Worm (Caenorhabditis elegans) whole organism, L1 larva: ENCODE results near the gene C03H5.7.
A peak's percentile ranks its signal among the peaks of the same experiment; 100 is the strongest.

ENCODE experiments used
- aly-2 ChIP-seq: fragments of 150-350 bp; optimal IDR thresholded peaks from 2 replicates; lab custom pipeline; 2014; ENCODE audit warnings: missing biosample characterization, missing genetic modification characterization
- ceh-8 ChIP-seq: fragments of 200-800 bp; sonication (Bioruptor generic); optimal IDR thresholded peaks from 2 replicates; lab custom pipeline; 2018; ENCODE audit warnings: mild to moderate bottlenecking, missing genetic modification characterization, moderate library complexity, missing compliant biosample characterization
- ceh-82 ChIP-seq, 3 experiments: fragments of 150-350 bp in 1 of 3; sonication (generic microtip) in 2 of 3; optimal IDR thresholded peaks; 2 replicates each; lab custom pipeline; 2014 to 2017; ENCODE audit warnings: missing biosample characterization in 3 of 3, missing genetic modification characterization in 3 of 3
- ceh-88 ChIP-seq: fragments of 200-800 bp; sonication (Bioruptor generic); IDR thresholded peaks from 2 replicates; pipeline ENCODE4 v1.3.6; 2022; ENCODE audit warnings: missing genetic modification characterization, missing compliant biosample characterization
- ces-1 ChIP-seq: fragments of 150-350 bp; optimal IDR thresholded peaks from 2 replicates; lab custom pipeline; 2014; ENCODE audit warnings: missing biosample characterization, missing genetic modification reagents, missing genetic modification characterization
- dsc-1 ChIP-seq: sonication (generic microtip); optimal IDR thresholded peaks from 2 replicates; lab custom pipeline; 2016; ENCODE audit warnings: mild to moderate bottlenecking, missing genetic modification characterization, missing compliant biosample characterization
- egl-13 ChIP-seq: sonication (generic microtip); optimal IDR thresholded peaks from 2 replicates; lab custom pipeline; 2016; ENCODE audit warnings: missing genotype, missing genetic modification reagents, missing genetic modification characterization, missing compliant biosample characterization
- egl-27 ChIP-seq, 2 experiments: fragments of 150-350 bp in 1 of 2; sonication (generic microtip); optimal IDR thresholded peaks; 3 replicates each; lab custom pipeline; 2017 to 2018; ENCODE audit warnings: missing biosample characterization in 2 of 2, missing genetic modification characterization in 2 of 2, missing genetic modification reagents in 2 of 2
- fkh-10 ChIP-seq: sonication (generic microtip); optimal IDR thresholded peaks from 2 replicates; lab custom pipeline; 2017; ENCODE audit warnings: missing biosample characterization, missing genetic modification reagents, missing genetic modification characterization
- fos-1 ChIP-seq: fragments of 150-350 bp; optimal IDR thresholded peaks from 2 replicates; lab custom pipeline; 2014; ENCODE audit warnings: missing biosample characterization, missing genetic modification characterization
- hlh-4 ChIP-seq: sonication (generic microtip); optimal IDR thresholded peaks from 2 replicates; lab custom pipeline; 2016; ENCODE audit warnings: mild to moderate bottlenecking, missing genetic modification characterization, missing compliant biosample characterization
- irx-1 ChIP-seq: sonication (generic microtip); optimal IDR thresholded peaks from 2 replicates; lab custom pipeline; 2016; ENCODE audit warnings: missing genetic modification characterization, missing compliant biosample characterization
- isw-1 ChIP-seq: fragments of 200-800 bp; sonication (Bioruptor generic); IDR thresholded peaks from 2 replicates; pipeline ENCODE4 v1.3.6; 2022; ENCODE audit warnings: missing genetic modification characterization, missing compliant biosample characterization
- jun-1 ChIP-seq: fragments of 150-350 bp; optimal IDR thresholded peaks from 2 replicates; lab custom pipeline; 2014; ENCODE audit warnings: missing biosample characterization, missing genetic modification reagents, missing genetic modification characterization
- lin-14 ChIP-seq: fragments of 200-800 bp; sonication (Bioruptor generic); optimal IDR thresholded peaks from 2 replicates; lab custom pipeline; 2018; ENCODE audit warnings: mild to moderate bottlenecking, missing genetic modification characterization, moderate library complexity, missing compliant biosample characterization
- lin-15B ChIP-seq: fragments of 150-350 bp; sonication (generic microtip); optimal IDR thresholded peaks from 3 replicates; lab custom pipeline; 2014; ENCODE audit warnings: missing biosample characterization, missing genetic modification characterization
- lin-35 ChIP-seq, 2 experiments: fragments of 150-350 bp; optimal IDR thresholded peaks; 2 replicates each; lab custom pipeline; 2014; ENCODE audit warnings: missing biosample characterization in 2 of 2, missing genetic modification characterization in 2 of 2, missing genetic modification reagents in 2 of 2
- lin-39 ChIP-seq: fragments of 150-350 bp; optimal IDR thresholded peaks from 2 replicates; lab custom pipeline; 2014; ENCODE audit warnings: missing biosample characterization, missing genetic modification reagents, missing genetic modification characterization
- lir-3 ChIP-seq: sonication (generic microtip); optimal IDR thresholded peaks from 2 replicates; lab custom pipeline; 2016; ENCODE audit warnings: mild to moderate bottlenecking, missing genetic modification characterization, moderate library complexity, missing compliant biosample characterization; ENCODE audit not compliant: poor library complexity
- mab-9 ChIP-seq: fragments of 200-800 bp; sonication (Bioruptor generic); IDR thresholded peaks from 2 replicates; pipeline ENCODE4 v1.3.6; 2022; ENCODE audit warnings: missing genetic modification reagents, missing genetic modification characterization, missing compliant biosample characterization
- mep-1 ChIP-seq: fragments of 150-350 bp; optimal IDR thresholded peaks from 2 replicates; lab custom pipeline; 2014; ENCODE audit warnings: missing biosample characterization, missing genetic modification characterization
- nhr-12 ChIP-seq: sonication (generic microtip); optimal IDR thresholded peaks from 2 replicates; lab custom pipeline; 2017; ENCODE audit warnings: missing biosample characterization, missing genetic modification characterization
- nhr-20 ChIP-seq: sonication (generic microtip); optimal IDR thresholded peaks from 2 replicates; lab custom pipeline; 2016; ENCODE audit warnings: mild to moderate bottlenecking, missing genetic modification characterization, missing compliant biosample characterization
- nhr-237 ChIP-seq: fragments of 150-350 bp; optimal IDR thresholded peaks from 2 replicates; lab custom pipeline; 2014; ENCODE audit warnings: missing biosample characterization, missing genetic modification characterization
- nhr-47 ChIP-seq: sonication (generic microtip); optimal IDR thresholded peaks from 2 replicates; lab custom pipeline; 2016; ENCODE audit warnings: mild to moderate bottlenecking, missing genetic modification characterization, moderate library complexity, missing compliant biosample characterization
- nhr-71 ChIP-seq: sonication (generic microtip); optimal IDR thresholded peaks from 2 replicates; lab custom pipeline; 2016; ENCODE audit warnings: mild to moderate bottlenecking, missing genetic modification characterization, moderate library complexity, missing compliant biosample characterization
- nhr-76 ChIP-seq: sonication (generic microtip); optimal IDR thresholded peaks from 2 replicates; lab custom pipeline; 2017; ENCODE audit warnings: missing biosample characterization, missing genetic modification characterization
- nhr-84 ChIP-seq: sonication (generic microtip); optimal IDR thresholded peaks from 2 replicates; lab custom pipeline; 2017; ENCODE audit warnings: missing biosample characterization, missing genetic modification characterization
- nhr-85 ChIP-seq: sonication (generic microtip); peaks from one replicate; lab custom pipeline; 2016; ENCODE audit warnings: missing genetic modification characterization, inconsistent platforms, missing compliant biosample characterization
- skn-1 ChIP-seq: fragments of 150-350 bp; optimal IDR thresholded peaks from 2 replicates; lab custom pipeline; 2014; ENCODE audit warnings: missing biosample characterization, missing genetic modification characterization
- snu-23 ChIP-seq: sonication (generic microtip); optimal IDR thresholded peaks from 2 replicates; lab custom pipeline; 2016; ENCODE audit warnings: missing genetic modification characterization, missing compliant biosample characterization
- sup-37 ChIP-seq: fragments of 200-800 bp; sonication (Bioruptor generic); optimal IDR thresholded peaks from 2 replicates; lab custom pipeline; 2018; ENCODE audit warnings: mild to moderate bottlenecking, missing genetic modification characterization, missing compliant biosample characterization
- tbx-2 ChIP-seq: sonication (generic microtip); optimal IDR thresholded peaks from 2 replicates; lab custom pipeline; 2016; ENCODE audit warnings: missing genetic modification characterization, missing compliant biosample characterization
- unc-130 ChIP-seq: fragments of 150-350 bp; optimal IDR thresholded peaks from 2 replicates; lab custom pipeline; 2017; ENCODE audit warnings: missing biosample characterization, missing genetic modification characterization, inconsistent platforms
- unc-30 ChIP-seq: sonication (generic microtip); optimal IDR thresholded peaks from 2 replicates; lab custom pipeline; 2017; ENCODE audit warnings: missing biosample characterization, missing genetic modification characterization
- unc-62 ChIP-seq: fragments of 150-350 bp; optimal IDR thresholded peaks from 2 replicates; lab custom pipeline; 2014; ENCODE audit warnings: missing biosample characterization, missing genetic modification reagents, missing genetic modification characterization
- unc-86 ChIP-seq: sonication (generic microtip); optimal IDR thresholded peaks from 2 replicates; lab custom pipeline; 2016; ENCODE audit warnings: missing genetic modification characterization, missing compliant biosample characterization
- unc-98 ChIP-seq: fragments of 200-800 bp; sonication (Bioruptor generic); IDR thresholded peaks from 2 replicates; pipeline ENCODE4 v1.3.6; 2022; ENCODE audit warnings: missing genetic modification characterization, missing compliant biosample characterization
- xbp-1 ChIP-seq: sonication (generic microtip); optimal IDR thresholded peaks from 2 replicates; lab custom pipeline; 2016; ENCODE audit warnings: missing genetic modification characterization, missing compliant biosample characterization
- zag-1 ChIP-seq: fragments of 150-350 bp; optimal IDR thresholded peaks from 2 replicates; lab custom pipeline; 2014; ENCODE audit warnings: missing biosample characterization, missing genetic modification characterization
- zip-4 ChIP-seq: fragments of 200-800 bp; sonication (Bioruptor generic); optimal IDR thresholded peaks from 2 replicates; lab custom pipeline; 2018; ENCODE audit warnings: mild to moderate bottlenecking, missing genetic modification characterization, moderate library complexity, missing compliant biosample characterization
- ztf-11 ChIP-seq, 2 experiments: sonication (generic microtip); optimal IDR thresholded peaks; 2 replicates each; lab custom pipeline; 2016 to 2017; ENCODE audit warnings: missing genetic modification characterization in 2 of 2, missing biosample characterization in 1 of 2, missing compliant biosample characterization in 1 of 2

C03H5.7 gene

ce11 chrII:347734-348133 lies 32.3 kb upstream of the C03H5.7 start, which contains the start of gene D1069.3 (continued):
- peak; percentile 51 to 52 for TF ChIP-seq lin-35 (GFP tag; optimal IDR thresholded peaks at IDR 0.05; lab: Kevin White, UChicago)
- no peak for TF ChIP-seq aly-2 (tag; lab: Kevin White, UChicago)
- TF ChIP-seq zip-4 (GFP tag; lab: Kevin White, UChicago), result no peak
- TF ChIP-seq nhr-76 (tag; lab: Kevin White, UChicago), result no peak
- TF ChIP-seq nhr-85 (tag; lab: Kevin White, UChicago), result peak; percentile 39
- TF ChIP-seq mab-9 (GFP tag; lab: Robert Waterston, UW), result no peak
- peak; percentile 50 for TF ChIP-seq mep-1 (tag; lab: Kevin White, UChicago)
- peak; percentile 34 for TF ChIP-seq unc-86 (tag; lab: Kevin White, UChicago)
- TF ChIP-seq isw-1, result peak; percentile 47; the same call in 1 of the 2 replicates
- TF ChIP-seq lin-15B (tag; lab: Kevin White, UChicago), result no peak
- no peak for TF ChIP-seq unc-62
- peak; percentile 74 for TF ChIP-seq nhr-47 (tag; lab: Kevin White, UChicago)
- peak; percentile 4 for TF ChIP-seq ces-1 (GFP tag; lab: Kevin White, UChicago)
- peak; percentile 24 for TF ChIP-seq unc-130 (tag; lab: Kevin White, UChicago)
- no peak for TF ChIP-seq jun-1 (tag; lab: Kevin White, UChicago)
- TF ChIP-seq nhr-20 (tag; lab: Kevin White, UChicago), result peak; percentile 11
- peak; percentile 31 to 52 (median 41) for TF ChIP-seq ceh-82 (tag; optimal IDR thresholded peaks at IDR 0.05; lab: Kevin White, UChicago)
- no peak for TF ChIP-seq egl-27 (tag; optimal IDR thresholded peaks at IDR 0.05; lab: Kevin White, UChicago)
- TF ChIP-seq dsc-1 (tag; lab: Kevin White, UChicago), result peak; percentile 21

ce11 chrII:349749-350148 lies 30.3 kb upstream of the C03H5.7 start:
- no peak for TF ChIP-seq irx-1 (tag; lab: Kevin White, UChicago)
- TF ChIP-seq unc-86 (tag; lab: Kevin White, UChicago), result no peak
- TF ChIP-seq ces-1 (GFP tag; lab: Kevin White, UChicago), result no peak
- no peak for TF ChIP-seq ceh-8 (GFP tag; lab: Kevin White, UChicago)

- TF ChIP-seq nhr-76 (tag; lab: Kevin White, UChicago), result no peak
- TF ChIP-seq fkh-10, result no peak
- no peak for TF ChIP-seq xbp-1 (tag; lab: Kevin White, UChicago)
- TF ChIP-seq ztf-11 (tag; optimal IDR thresholded peaks at IDR 0.05; lab: Kevin White, UChicago), result peak in 1 of 2 experiments; percentile 16
- no peak for TF ChIP-seq sup-37 (GFP tag; lab: Kevin White, UChicago)
- no peak for TF ChIP-seq ceh-88 (GFP tag; lab: Robert Waterston, UW)
- TF ChIP-seq unc-98 (GFP tag; lab: Robert Waterston, UW), result no peak
- TF ChIP-seq lin-14 (GFP tag; lab: Kevin White, UChicago), result peak; percentile 65
- TF ChIP-seq isw-1, result no peak
- no peak for TF ChIP-seq nhr-237 (tag; lab: Kevin White, UChicago)
- TF ChIP-seq tbx-2 (tag; lab: Kevin White, UChicago), result peak; percentile 21
- TF ChIP-seq unc-30 (tag; lab: Kevin White, UChicago), result no peak
- TF ChIP-seq nhr-71 (tag; lab: Kevin White, UChicago), result peak; percentile 5
- TF ChIP-seq lin-39 (tag; lab: Kevin White, UChicago), result no peak
- no peak for TF ChIP-seq hlh-4 (tag; lab: Kevin White, UChicago)
These were observed 25.5 kb upstream of the C03H5.7 start for ce11 chrII:354494-354893.

ce11 chrII:356969-357368 lies 23.1 kb upstream of the C03H5.7 start, which contains the start of gene dmsr-4:
Gene dmsr-4 (minus strand): TSS chrII:357069.
- TF ChIP-seq nhr-20 (tag; lab: Kevin White, UChicago) (no peak), unc-62 (no peak), nhr-84 (tag; lab: Kevin White, UChicago) (no peak), snu-23 (GFP tag; lab: Kevin White, UChicago) (no peak), lir-3 (tag; lab: Kevin White, UChicago) (no peak), fos-1 (tag; lab: Kevin White, UChicago) (no peak), nhr-12 (no peak), zag-1 (tag; lab: Kevin White, UChicago) (no peak), nhr-85 (tag; lab: Kevin White, UChicago) (no peak), hlh-4 (tag; lab: Kevin White, UChicago) (no peak), skn-1 (no peak), egl-13 (no peak), unc-130 (tag; lab: Kevin White, UChicago) (no peak)
- TF ChIP-seq, all 84 proteins: peak for 0
